Worm (Caenorhabditis elegans) whole organism, late embryonic: ENCODE data around the gene Y75B12B.1.

Source experiments
- F13H6.1 ChIP-seq: sonication (generic microtip); optimal IDR thresholded peaks from 2 replicates; lab custom pipeline; 2016; ENCODE audit warnings: missing genetic modification characterization, missing compliant biosample characterization
- ama-1 ChIP-seq: fragments of 150-350 bp; optimal IDR thresholded peaks from 2 replicates; lab custom pipeline; 2014
- ceh-14 ChIP-seq: sonication (generic microtip); optimal IDR thresholded peaks from 2 replicates; lab custom pipeline; 2016; ENCODE audit warnings: missing genotype, missing genetic modification characterization, missing compliant biosample characterization
- che-1 ChIP-seq: sonication (generic microtip); optimal IDR thresholded peaks from 2 replicates; lab custom pipeline; 2016; ENCODE audit warnings: mild to moderate bottlenecking, missing genetic modification characterization, missing compliant biosample characterization
- ets-4 ChIP-seq: sonication (generic microtip); optimal IDR thresholded peaks from 2 replicates; lab custom pipeline; 2016; ENCODE audit warnings: missing genetic modification characterization, missing compliant biosample characterization
- lin-11 ChIP-seq: fragments of 200-800 bp; sonication (Bioruptor generic); optimal IDR thresholded peaks from 2 replicates; lab custom pipeline; 2018; ENCODE audit warnings: mild to moderate bottlenecking, missing genetic modification characterization, missing compliant biosample characterization
- nhr-232 ChIP-seq: sonication (generic microtip); optimal IDR thresholded peaks from 2 replicates; lab custom pipeline; 2016; ENCODE audit warnings: missing genetic modification characterization, missing compliant biosample characterization
- pat-9 ChIP-seq: fragments of 200-800 bp; sonication (Bioruptor generic); optimal IDR thresholded peaks from 2 replicates; lab custom pipeline; 2018; ENCODE audit warnings: mild to moderate bottlenecking, missing genetic modification characterization, moderate library complexity, missing compliant biosample characterization
- unc-42 ChIP-seq: sonication (generic microtip); optimal IDR thresholded peaks from 2 replicates; lab custom pipeline; 2016; ENCODE audit warnings: missing genotype, missing genetic modification characterization, missing compliant biosample characterization
- ztf-16 ChIP-seq: sonication (generic microtip); optimal IDR thresholded peaks from 2 replicates; lab custom pipeline; 2017; ENCODE audit warnings: missing genetic modification characterization, missing compliant biosample characterization

ce11 chrV:15152010-15152409 is 32.5 kb upstream of the Y75B12B.1 start:
- no peak for TF ChIP-seq lin-11 (tag; lab: Kevin White, UChicago)
- no peak for TF ChIP-seq unc-42 (tag; lab: Kevin White, UChicago)
- TF ChIP-seq F13H6.1 (tag; lab: Kevin White, UChicago) = no peak
- no peak for TF ChIP-seq pat-9 (tag; lab: Kevin White, UChicago)
- no peak for TF ChIP-seq ama-1
- TF ChIP-seq ets-4 = no peak
- TF ChIP-seq che-1 (tag; lab: Kevin White, UChicago) = no peak
- TF ChIP-seq nhr-232 (tag; lab: Kevin White, UChicago) = no peak
- TF ChIP-seq ceh-14 (tag; lab: Kevin White, UChicago) = no peak
- TF ChIP-seq ztf-16 (tag; lab: Kevin White, UChicago) = no peak
